Worm (Caenorhabditis elegans) whole organism, L1 larva: ENCODE data around the gene usp-14.

Experiments
- C04F5.9 ChIP-seq: sonication (generic microtip); optimal IDR thresholded peaks from 2 replicates; lab custom pipeline; 2016; ENCODE audit warnings: missing genetic modification characterization, missing compliant biosample characterization
- Y116A8C.19 ChIP-seq: sonication (generic microtip); optimal IDR thresholded peaks from 2 replicates; lab custom pipeline; 2016; ENCODE audit warnings: missing compliant biosample characterization, missing genetic modification characterization, borderline replicate concordance
- alr-1 ChIP-seq: fragments of 200-800 bp; sonication (Bioruptor generic); optimal IDR thresholded peaks from 2 replicates; lab custom pipeline; 2018; ENCODE audit warnings: borderline replicate concordance, mild to moderate bottlenecking, missing genetic modification characterization, missing compliant biosample characterization
- aly-2 ChIP-seq: fragments of 150-350 bp; optimal IDR thresholded peaks from 2 replicates; lab custom pipeline; 2014; ENCODE audit warnings: missing biosample characterization, missing genetic modification characterization
- ama-1 ChIP-seq: fragments of 150-350 bp; optimal IDR thresholded peaks from 2 replicates; lab custom pipeline; 2014
- blmp-1 ChIP-seq: fragments of 150-350 bp; optimal IDR thresholded peaks from 2 replicates; lab custom pipeline; 2014; ENCODE audit warnings: missing biosample characterization, missing genetic modification characterization
- ceh-82 ChIP-seq, 3 experiments: fragments of 150-350 bp in 1 of 3; sonication (generic microtip) in 2 of 3; optimal IDR thresholded peaks; 2 replicates each; lab custom pipeline; 2014 to 2017; ENCODE audit warnings: missing biosample characterization in 3 of 3, missing genetic modification characterization in 3 of 3
- ceh-88 ChIP-seq: fragments of 200-800 bp; sonication (Bioruptor generic); IDR thresholded peaks from 2 replicates; pipeline ENCODE4 v1.3.6; 2022; ENCODE audit warnings: missing genetic modification characterization, missing compliant biosample characterization
- ceh-90 ChIP-seq: sonication (generic microtip); optimal IDR thresholded peaks from 2 replicates; lab custom pipeline; 2016; ENCODE audit warnings: missing genetic modification characterization, missing compliant biosample characterization
- ces-1 ChIP-seq: fragments of 150-350 bp; optimal IDR thresholded peaks from 2 replicates; lab custom pipeline; 2014; ENCODE audit warnings: missing biosample characterization, missing genetic modification reagents, missing genetic modification characterization
- dsc-1 ChIP-seq: sonication (generic microtip); optimal IDR thresholded peaks from 2 replicates; lab custom pipeline; 2016; ENCODE audit warnings: mild to moderate bottlenecking, missing genetic modification characterization, missing compliant biosample characterization
- efl-1 ChIP-seq, 4 experiments: fragments of 150-350 bp; optimal IDR thresholded peaks in 3 of 4; peaks in 1 of 4; 1 replicate in 1 of 4; 2 replicates in 3 of 4; lab custom pipeline; 2014; ENCODE audit warnings: missing biosample characterization in 2 of 4, missing genetic modification characterization in 2 of 4, missing genetic modification reagents in 2 of 4
- egl-13 ChIP-seq: sonication (generic microtip); optimal IDR thresholded peaks from 2 replicates; lab custom pipeline; 2016; ENCODE audit warnings: missing genotype, missing genetic modification reagents, missing genetic modification characterization, missing compliant biosample characterization
- elt-3 ChIP-seq, 6 experiments: fragments of 150-350 bp in 1 of 6; sonication (generic microtip); optimal IDR thresholded peaks; 2 replicates each; lab custom pipeline; 2017 to 2018; ENCODE audit warnings: missing biosample characterization in 6 of 6, missing genetic modification characterization in 6 of 6, inconsistent platforms in 1 of 6
- fkh-10 ChIP-seq: sonication (generic microtip); optimal IDR thresholded peaks from 2 replicates; lab custom pipeline; 2017; ENCODE audit warnings: missing biosample characterization, missing genetic modification reagents, missing genetic modification characterization
- hlh-4 ChIP-seq: sonication (generic microtip); optimal IDR thresholded peaks from 2 replicates; lab custom pipeline; 2016; ENCODE audit warnings: mild to moderate bottlenecking, missing genetic modification characterization, missing compliant biosample characterization
- hpl-2 ChIP-seq: fragments of 150-350 bp; optimal IDR thresholded peaks from 2 replicates; lab custom pipeline; 2014; ENCODE audit warnings: missing biosample characterization, missing genetic modification reagents, missing genetic modification characterization
- lin-14 ChIP-seq: fragments of 200-800 bp; sonication (Bioruptor generic); optimal IDR thresholded peaks from 2 replicates; lab custom pipeline; 2018; ENCODE audit warnings: mild to moderate bottlenecking, missing genetic modification characterization, moderate library complexity, missing compliant biosample characterization
- lin-35 ChIP-seq, 2 experiments: fragments of 150-350 bp; optimal IDR thresholded peaks; 2 replicates each; lab custom pipeline; 2014; ENCODE audit warnings: missing biosample characterization in 2 of 2, missing genetic modification characterization in 2 of 2, missing genetic modification reagents in 2 of 2
- lin-39 ChIP-seq: fragments of 150-350 bp; optimal IDR thresholded peaks from 2 replicates; lab custom pipeline; 2014; ENCODE audit warnings: missing biosample characterization, missing genetic modification reagents, missing genetic modification characterization
- lir-3 ChIP-seq: sonication (generic microtip); optimal IDR thresholded peaks from 2 replicates; lab custom pipeline; 2016; ENCODE audit warnings: mild to moderate bottlenecking, missing genetic modification characterization, moderate library complexity, missing compliant biosample characterization; ENCODE audit not compliant: poor library complexity
- mep-1 ChIP-seq: fragments of 150-350 bp; optimal IDR thresholded peaks from 2 replicates; lab custom pipeline; 2014; ENCODE audit warnings: missing biosample characterization, missing genetic modification characterization
- nhr-12 ChIP-seq: sonication (generic microtip); optimal IDR thresholded peaks from 2 replicates; lab custom pipeline; 2017; ENCODE audit warnings: missing biosample characterization, missing genetic modification characterization
- nhr-19 ChIP-seq: fragments of 200-800 bp; sonication (Bioruptor generic); conservative IDR thresholded peaks from 2 replicates; pipeline ENCODE4 v1.3.6; 2022; ENCODE audit warnings: missing genetic modification characterization, missing compliant biosample characterization
- nhr-47 ChIP-seq: sonication (generic microtip); optimal IDR thresholded peaks from 2 replicates; lab custom pipeline; 2016; ENCODE audit warnings: mild to moderate bottlenecking, missing genetic modification characterization, moderate library complexity, missing compliant biosample characterization
- nhr-71 ChIP-seq: sonication (generic microtip); optimal IDR thresholded peaks from 2 replicates; lab custom pipeline; 2016; ENCODE audit warnings: mild to moderate bottlenecking, missing genetic modification characterization, moderate library complexity, missing compliant biosample characterization
- nhr-76 ChIP-seq: sonication (generic microtip); optimal IDR thresholded peaks from 2 replicates; lab custom pipeline; 2017; ENCODE audit warnings: missing biosample characterization, missing genetic modification characterization
- nhr-77 ChIP-seq: fragments of 150-350 bp; optimal IDR thresholded peaks from 2 replicates; lab custom pipeline; 2014; ENCODE audit warnings: missing biosample characterization, missing genetic modification characterization
- nhr-84 ChIP-seq: sonication (generic microtip); optimal IDR thresholded peaks from 2 replicates; lab custom pipeline; 2017; ENCODE audit warnings: missing biosample characterization, missing genetic modification characterization
- nhr-90 ChIP-seq: sonication (generic microtip); optimal IDR thresholded peaks from 2 replicates; lab custom pipeline; 2016; ENCODE audit warnings: mild to moderate bottlenecking, missing genetic modification characterization, missing compliant biosample characterization; ENCODE audit not compliant: poor library complexity
- pag-3 ChIP-seq: sonication (generic microtip); optimal IDR thresholded peaks from 2 replicates; lab custom pipeline; 2017; ENCODE audit warnings: missing genetic modification characterization, mild to moderate bottlenecking, missing compliant biosample characterization, antibody characterized with exemption, borderline replicate concordance; ENCODE audit not compliant: insufficient read depth
- pax-3 ChIP-seq: fragments of 200-800 bp; sonication (Bioruptor generic); optimal IDR thresholded peaks from 2 replicates; lab custom pipeline; 2018; ENCODE audit warnings: mild to moderate bottlenecking, missing genetic modification characterization, moderate library complexity, missing compliant biosample characterization
- rnt-1 ChIP-seq: sonication (generic microtip); optimal IDR thresholded peaks from 2 replicates; lab custom pipeline; 2016; ENCODE audit warnings: mild to moderate bottlenecking, missing genetic modification characterization, moderate library complexity, missing compliant biosample characterization
- skn-1 ChIP-seq: fragments of 150-350 bp; optimal IDR thresholded peaks from 2 replicates; lab custom pipeline; 2014; ENCODE audit warnings: missing biosample characterization, missing genetic modification characterization
- snpc-4 ChIP-seq: fragments of 150-350 bp; optimal IDR thresholded peaks from 2 replicates; lab custom pipeline; 2014; ENCODE audit warnings: missing biosample characterization, missing genetic modification characterization
- sup-37 ChIP-seq: fragments of 200-800 bp; sonication (Bioruptor generic); optimal IDR thresholded peaks from 2 replicates; lab custom pipeline; 2018; ENCODE audit warnings: mild to moderate bottlenecking, missing genetic modification characterization, missing compliant biosample characterization
- tbx-2 ChIP-seq: sonication (generic microtip); optimal IDR thresholded peaks from 2 replicates; lab custom pipeline; 2016; ENCODE audit warnings: missing genetic modification characterization, missing compliant biosample characterization
- tlp-1 ChIP-seq: fragments of 150-350 bp; optimal IDR thresholded peaks from 2 replicates; lab custom pipeline; 2014; ENCODE audit warnings: missing biosample characterization, missing genetic modification characterization
- unc-130 ChIP-seq: fragments of 150-350 bp; optimal IDR thresholded peaks from 2 replicates; lab custom pipeline; 2017; ENCODE audit warnings: missing biosample characterization, missing genetic modification characterization, inconsistent platforms
- unc-30 ChIP-seq: sonication (generic microtip); optimal IDR thresholded peaks from 2 replicates; lab custom pipeline; 2017; ENCODE audit warnings: missing biosample characterization, missing genetic modification characterization
- unc-62 ChIP-seq: fragments of 150-350 bp; optimal IDR thresholded peaks from 2 replicates; lab custom pipeline; 2014; ENCODE audit warnings: missing biosample characterization, missing genetic modification reagents, missing genetic modification characterization
- unc-98 ChIP-seq: fragments of 200-800 bp; sonication (Bioruptor generic); IDR thresholded peaks from 2 replicates; pipeline ENCODE4 v1.3.6; 2022; ENCODE audit warnings: missing genetic modification characterization, missing compliant biosample characterization
- vab-15 ChIP-seq: sonication (generic microtip); optimal IDR thresholded peaks from 2 replicates; lab custom pipeline; 2017; ENCODE audit warnings: missing genotype, mild to moderate bottlenecking, missing genetic modification characterization, missing compliant biosample characterization
- xbp-1 ChIP-seq: sonication (generic microtip); optimal IDR thresholded peaks from 2 replicates; lab custom pipeline; 2016; ENCODE audit warnings: missing genetic modification characterization, missing compliant biosample characterization
- zip-4 ChIP-seq: fragments of 200-800 bp; sonication (Bioruptor generic); optimal IDR thresholded peaks from 2 replicates; lab custom pipeline; 2018; ENCODE audit warnings: mild to moderate bottlenecking, missing genetic modification characterization, moderate library complexity, missing compliant biosample characterization
- ztf-11 ChIP-seq, 2 experiments: sonication (generic microtip); optimal IDR thresholded peaks; 2 replicates each; lab custom pipeline; 2016 to 2017; ENCODE audit warnings: missing genetic modification characterization in 2 of 2, missing biosample characterization in 1 of 2, missing compliant biosample characterization in 1 of 2

The usp-14 gene

ce11 chrII:14455332-14455731 is 33.2 kb downstream of the usp-14 start, which contains the start of gene dmsr-6:
Gene dmsr-6, plus strand, starts transcription at chrII:14455632.
- no peak for TF ChIP-seq blmp-1 (tag; lab: Kevin White, UChicago)
- no peak for TF ChIP-seq nhr-71 (tag; lab: Kevin White, UChicago)

- TF ChIP-seq lir-3 (tag; lab: Kevin White, UChicago) (no peak), fkh-10 (GFP tag; lab: Kevin White, UChicago) (peak; percentile 31), efl-1 (optimal IDR thresholded peaks at IDR 0.05; lab: Kevin White, UChicago) (no peak), efl-1 (GFP tag; optimal IDR thresholded peaks at IDR 0.05 in 1 of 2; lab: Kevin White, UChicago) (peak in 1 of 2 experiments; percentile 89)
These were observed 36.6 kb downstream of the usp-14 start for ce11 chrII:14451934-14452333.

ce11 chrII:14441144-14441543 is 47.3 kb downstream of the usp-14 start, which contains the start of gene smg-8:
Gene smg-8, plus strand, starts transcription at chrII:14441409.
- TF ChIP-seq nhr-77 (tag; lab: Kevin White, UChicago) (peak; percentile 93), zip-4 (GFP tag; lab: Kevin White, UChicago) (peak; percentile 20), unc-30 (tag; lab: Kevin White, UChicago) (no peak), tbx-2 (peak; percentile 81), unc-98 (GFP tag; lab: Robert Waterston, UW) (no peak), egl-13 (tag; lab: Kevin White, UChicago) (peak; percentile 73), lir-3 (tag; lab: Kevin White, UChicago) (peak; percentile 18), nhr-76 (tag; lab: Kevin White, UChicago) (no peak), mep-1 (tag; lab: Kevin White, UChicago) (peak; percentile 78), nhr-12 (tag; lab: Kevin White, UChicago) (no peak), tlp-1 (tag; lab: Kevin White, UChicago) (no peak), lin-35 (GFP tag; optimal IDR thresholded peaks at IDR 0.05; lab: Kevin White, UChicago) (peak; percentile 99), nhr-71 (tag; lab: Kevin White, UChicago) (no peak), nhr-19 (GFP tag; lab: Robert Waterston, UW) (peak; percentile 73), ceh-88 (GFP tag; lab: Robert Waterston, UW) (no peak; the same call in 1 of the 2 replicates), efl-1 (optimal IDR thresholded peaks at IDR 0.05; lab: Kevin White, UChicago) (peak; percentile 98 to 100), efl-1 (GFP tag; optimal IDR thresholded peaks at IDR 0.05 in 1 of 2; lab: Kevin White, UChicago) (peak; percentile 98 to 100), hpl-2 (GFP tag; lab: Kevin White, UChicago) (no peak), alr-1 (tag; lab: Kevin White, UChicago) (no peak), sup-37 (GFP tag; lab: Kevin White, UChicago) (no peak), aly-2 (tag; lab: Kevin White, UChicago) (no peak), nhr-84 (no peak), nhr-90 (peak; percentile 77), hlh-4 (tag; lab: Kevin White, UChicago) (no peak), pax-3 (no peak), dsc-1 (tag; lab: Kevin White, UChicago) (peak; percentile 73), skn-1 (tag; lab: Kevin White, UChicago) (peak; percentile 84), C04F5.9 (tag; lab: Kevin White, UChicago) (peak; percentile 39), unc-62 (GFP tag; lab: Kevin White, UChicago) (no peak), unc-130 (tag; lab: Kevin White, UChicago) (peak; percentile 67), snpc-4 (tag; lab: Kevin White, UChicago) (peak; percentile 56), nhr-47 (tag; lab: Kevin White, UChicago) (peak; percentile 89), blmp-1 (tag; lab: Kevin White, UChicago) (peak; percentile 59), lin-14 (no peak), elt-3 (tag; optimal IDR thresholded peaks at IDR 0.05; lab: Kevin White, UChicago) (peak in 2 of 6 experiments; percentile 31 to 33), rnt-1 (tag; lab: Kevin White, UChicago) (no peak), ztf-11 (tag; optimal IDR thresholded peaks at IDR 0.05; lab: Kevin White, UChicago) (no peak), ceh-90 (no peak), ama-1 (no peak), xbp-1 (tag; lab: Kevin White, UChicago) (peak; percentile 75), lin-39 (tag; lab: Kevin White, UChicago) (peak; percentile 15), pag-3 (no peak), vab-15 (no peak), ces-1 (GFP tag; lab: Kevin White, UChicago) (no peak), Y116A8C.19 (no peak), ceh-82 (tag; optimal IDR thresholded peaks at IDR 0.05; lab: Kevin White, UChicago) (peak; percentile 47 to 89 (median 70))
